Fruit fly (Drosophila melanogaster) whole organism, embryonic: ENCODE measurements around the gene CG14024.

Experiments used
- Asciz ChIP-seq: fragments of 200-800 bp; sonication (Bioruptor generic); optimal IDR thresholded peaks from 2 replicates; lab custom pipeline; 2017; ENCODE audit warnings: missing biosample characterization, mild to moderate bottlenecking, missing genetic modification characterization, missing genetic modification reagents
- Atf-2 ChIP-seq: fragments of 200-800 bp; sonication (Bioruptor generic); optimal IDR thresholded peaks from 2 replicates; lab custom pipeline; 2016; ENCODE audit warnings: missing biosample characterization, missing genetic modification characterization
- B-H2 ChIP-seq: fragments of 200-800 bp; sonication (Bioruptor generic); optimal IDR thresholded peaks from 2 replicates; lab custom pipeline; 2018; ENCODE audit warnings: missing biosample characterization, mild to moderate bottlenecking, missing genetic modification characterization
- Bdp1 ChIP-seq: fragments of 200-800 bp; sonication (Bioruptor generic); optimal IDR thresholded peaks from 3 replicates; lab custom pipeline; 2016; ENCODE audit warnings: missing biosample characterization, missing genetic modification characterization
- CG10147 ChIP-seq: fragments of 200-800 bp; sonication (Bioruptor generic); optimal IDR thresholded peaks from 2 replicates; lab custom pipeline; 2019; ENCODE audit warnings: missing biosample characterization, mild to moderate bottlenecking, missing genetic modification characterization, moderate library complexity
- CG11456 ChIP-seq: fragments of 200-800 bp; sonication (Bioruptor generic); IDR thresholded peaks from 3 replicates; pipeline ENCODE4 v1.3.6; 2022; ENCODE audit warnings: missing biosample characterization, missing genetic modification characterization
- CG12236 ChIP-seq: fragments of 200-800 bp; sonication (Bioruptor generic); optimal IDR thresholded peaks from 2 replicates; lab custom pipeline; 2016; ENCODE audit warnings: missing biosample characterization, missing genetic modification characterization
- CG12744 ChIP-seq: fragments of 200-800 bp; sonication (Bioruptor generic); optimal IDR thresholded peaks from 2 replicates; lab custom pipeline; 2016; ENCODE audit warnings: missing biosample characterization, missing genetic modification characterization
- CG14441 ChIP-seq: fragments of 200-800 bp; sonication (Bioruptor generic); IDR thresholded peaks from 2 replicates; pipeline ENCODE4 v1.3.6; 2022; ENCODE audit warnings: missing biosample characterization, missing genetic modification characterization
- CG15269 ChIP-seq: fragments of 200-800 bp; sonication (Bioruptor generic); optimal IDR thresholded peaks from 2 replicates; lab custom pipeline; 2018; ENCODE audit warnings: missing biosample characterization, mild to moderate bottlenecking, missing genetic modification characterization, moderate library complexity
- CG17385 ChIP-seq: fragments of 200-800 bp; sonication (Bioruptor generic); optimal IDR thresholded peaks from 3 replicates; lab custom pipeline; 2018; ENCODE audit warnings: missing biosample characterization, mild to moderate bottlenecking, missing genetic modification characterization
- CG18011 ChIP-seq: fragments of 200-800 bp; sonication (Bioruptor generic); optimal IDR thresholded peaks from 2 replicates; lab custom pipeline; 2017; ENCODE audit warnings: missing biosample characterization, missing genetic modification characterization, mild to moderate bottlenecking, moderate library complexity, missing genotype
- CG2120 ChIP-seq: fragments of 200-800 bp; sonication (Bioruptor generic); optimal IDR thresholded peaks from 3 replicates; lab custom pipeline; 2016; ENCODE audit warnings: missing biosample characterization, missing genetic modification characterization
- CG2875 ChIP-seq: fragments of 200-800 bp; sonication (Bioruptor generic); optimal IDR thresholded peaks from 2 replicates; lab custom pipeline; 2017; ENCODE audit warnings: missing biosample characterization, mild to moderate bottlenecking, missing genetic modification characterization, missing genetic modification reagents
- CG31441 ChIP-seq: fragments of 200-800 bp; sonication (Bioruptor generic); IDR thresholded peaks from 2 replicates; pipeline ENCODE4 v1.3.6; 2022; ENCODE audit warnings: missing biosample characterization, missing genetic modification characterization
- CG33213 ChIP-seq: fragments of 200-800 bp; sonication (Bioruptor generic); optimal IDR thresholded peaks from 3 replicates; lab custom pipeline; 2016; ENCODE audit warnings: missing biosample characterization, missing genetic modification characterization
- CG3847 ChIP-seq: fragments of 200-800 bp; sonication (Bioruptor generic); IDR thresholded peaks from 2 replicates; pipeline ENCODE4 v1.3.6; 2022; ENCODE audit warnings: missing biosample characterization, missing genetic modification characterization
- CG4707 ChIP-seq: fragments of 200-800 bp; sonication (Bioruptor generic); optimal IDR thresholded peaks from 2 replicates; lab custom pipeline; 2018; ENCODE audit warnings: missing biosample characterization, mild to moderate bottlenecking, missing genetic modification characterization, moderate library complexity
- CG6654 ChIP-seq: fragments of 200-800 bp; sonication (Bioruptor generic); optimal IDR thresholded peaks from 2 replicates; lab custom pipeline; 2017; ENCODE audit warnings: missing biosample characterization, mild to moderate bottlenecking, missing genetic modification characterization
- CG6765 ChIP-seq: fragments of 200-800 bp; sonication (Bioruptor generic); optimal IDR thresholded peaks from 3 replicates; lab custom pipeline; 2017; ENCODE audit warnings: missing biosample characterization, mild to moderate bottlenecking, missing genetic modification characterization
- CG7839 ChIP-seq: fragments of 200-800 bp; sonication (Bioruptor generic); optimal IDR thresholded peaks from 3 replicates; lab custom pipeline; 2018; ENCODE audit warnings: missing biosample characterization, mild to moderate bottlenecking, missing genetic modification characterization, moderate library complexity
- CG8478 ChIP-seq: fragments of >200 bp; optimal IDR thresholded peaks from 2 replicates; lab custom pipeline; 2018
- CG9876 ChIP-seq: fragments of 200-800 bp; sonication (Bioruptor generic); optimal IDR thresholded peaks from 2 replicates; lab custom pipeline; 2016; ENCODE audit warnings: missing biosample characterization, missing genetic modification characterization
- Dek ChIP-seq: fragments of 200-800 bp; sonication (Bioruptor generic); optimal IDR thresholded peaks from 3 replicates; lab custom pipeline; 2019; ENCODE audit warnings: missing biosample characterization, mild to moderate bottlenecking, missing genetic modification characterization, moderate library complexity
- Gug ChIP-seq: fragments of 200-800 bp; sonication (Bioruptor generic); IDR thresholded peaks from 4 replicates; pipeline ENCODE4 v1.3.6; 2022; ENCODE audit warnings: missing biosample characterization, missing genetic modification characterization
- HmgD ChIP-seq: fragments of 200-800 bp; sonication (Bioruptor generic); optimal IDR thresholded peaks from 3 replicates; lab custom pipeline; 2016; ENCODE audit warnings: missing biosample characterization, missing genetic modification characterization
- HmgZ ChIP-seq: fragments of 200-800 bp; sonication (Bioruptor generic); optimal IDR thresholded peaks from 2 replicates; lab custom pipeline; 2018; ENCODE audit warnings: missing biosample characterization, mild to moderate bottlenecking, missing genetic modification characterization
- Hmx ChIP-seq: fragments of 200-800 bp; sonication (Bioruptor generic); optimal IDR thresholded peaks from 2 replicates; lab custom pipeline; 2016; ENCODE audit warnings: missing biosample characterization, missing genetic modification characterization
- Hr78 ChIP-seq, 2 experiments: fragments of 200-800 bp in 1 of 2; fragments of >200 bp in 1 of 2; sonication (Bioruptor generic) in 1 of 2; optimal IDR thresholded peaks; 2 replicates each; lab custom pipeline; 2017 to 2019; ENCODE audit warnings: missing biosample characterization in 2 of 2, missing genetic modification characterization in 2 of 2, mild to moderate bottlenecking in 1 of 2, moderate library complexity in 1 of 2
- NC2β ChIP-seq: fragments of 200-800 bp; sonication (Bioruptor generic); optimal IDR thresholded peaks from 2 replicates; lab custom pipeline; 2016; ENCODE audit warnings: missing biosample characterization, missing genetic modification characterization
- Nf-YC ChIP-seq: fragments of 200-800 bp; optimal IDR thresholded peaks from 3 replicates; lab custom pipeline; 2019; ENCODE audit warnings: missing biosample characterization, mild to moderate bottlenecking, missing genetic modification characterization, moderate library complexity
- Stat92E ChIP-seq, 3 experiments: fragments of >200 bp in 2 of 3; fragments of 200-800 bp in 1 of 3; sonication (Bioruptor generic) in 1 of 3; optimal IDR thresholded peaks; 2 replicates each; lab custom pipeline; 2017 to 2019; ENCODE audit warnings: missing biosample characterization in 3 of 3, missing genetic modification characterization in 3 of 3, mild to moderate bottlenecking in 1 of 3, moderate library complexity in 1 of 3
- Xrp1 ChIP-seq: fragments of 200-800 bp; sonication (Bioruptor generic); IDR thresholded peaks from 2 replicates; pipeline ENCODE4 v1.3.6; 2022; ENCODE audit warnings: missing biosample characterization, missing genetic modification characterization
- abd-A ChIP-seq: fragments of 200-800 bp; sonication (Bioruptor generic); optimal IDR thresholded peaks from 3 replicates; lab custom pipeline; 2019; ENCODE audit warnings: missing biosample characterization, mild to moderate bottlenecking, missing genetic modification characterization, moderate library complexity
- bab2 ChIP-seq: fragments of 200-800 bp; sonication (Bioruptor generic); optimal IDR thresholded peaks from 2 replicates; lab custom pipeline; 2016; ENCODE audit warnings: missing biosample characterization, missing genetic modification characterization
- bbx ChIP-seq: fragments of 200-800 bp; sonication (Bioruptor generic); IDR thresholded peaks from 2 replicates; pipeline ENCODE4 v1.3.6; 2022; ENCODE audit warnings: missing biosample characterization, missing genetic modification characterization; ENCODE audit not compliant: partially characterized antibody
- bsh ChIP-seq, 2 experiments: fragments of 200-800 bp; sonication (Bioruptor generic); optimal IDR thresholded peaks; 2 replicates each; lab custom pipeline; 2017 to 2018; ENCODE audit warnings: mild to moderate bottlenecking in 2 of 2, missing biosample characterization in 2 of 2, missing genetic modification characterization in 2 of 2, moderate library complexity in 1 of 2
- btn ChIP-seq: fragments of 200-800 bp; sonication (Bioruptor generic); optimal IDR thresholded peaks from 2 replicates; lab custom pipeline; 2016; ENCODE audit warnings: missing biosample characterization, missing genetic modification characterization
- cwo ChIP-seq: fragments of 200-800 bp; sonication (Bioruptor generic); optimal IDR thresholded peaks from 3 replicates; lab custom pipeline; 2017; ENCODE audit warnings: missing biosample characterization, missing genetic modification characterization, mild to moderate bottlenecking, moderate library complexity, missing genetic modification reagents
- dati ChIP-seq: fragments of 200-800 bp; sonication (Bioruptor generic); IDR thresholded peaks from 2 replicates; pipeline ENCODE4 v1.3.6; 2022; ENCODE audit warnings: missing biosample characterization, missing genetic modification characterization
- ftz-f1 ChIP-seq: fragments of 200-800 bp; sonication (Bioruptor generic); optimal IDR thresholded peaks from 2 replicates; lab custom pipeline; 2016; ENCODE audit warnings: missing biosample characterization, missing genetic modification characterization
- gem ChIP-seq: fragments of 200-800 bp; sonication (Bioruptor generic); optimal IDR thresholded peaks from 2 replicates; lab custom pipeline; 2019; ENCODE audit warnings: missing biosample characterization, mild to moderate bottlenecking, missing genetic modification characterization, moderate library complexity
- ind ChIP-seq: fragments of 200-800 bp; sonication (Bioruptor generic); optimal IDR thresholded peaks from 3 replicates; lab custom pipeline; 2016; ENCODE audit warnings: missing biosample characterization, missing genetic modification characterization
- ken ChIP-seq: fragments of 200-800 bp; sonication (Bioruptor generic); IDR thresholded peaks from 3 replicates; pipeline ENCODE4 v1.3.6; 2022; ENCODE audit warnings: missing biosample characterization, missing genetic modification characterization
- lilli ChIP-seq: fragments of 200-800 bp; sonication (Bioruptor generic); optimal IDR thresholded peaks from 3 replicates; lab custom pipeline; 2016; ENCODE audit warnings: missing biosample characterization, missing genetic modification characterization
- pfk ChIP-seq: fragments of 200-800 bp; sonication (Bioruptor generic); optimal IDR thresholded peaks from 2 replicates; lab custom pipeline; 2018; ENCODE audit warnings: missing biosample characterization, mild to moderate bottlenecking, missing genetic modification characterization, moderate library complexity
- rib ChIP-seq: fragments of 200-800 bp; sonication (Bioruptor generic); IDR thresholded peaks from 2 replicates; pipeline ENCODE4 v1.3.6; 2022; ENCODE audit warnings: missing biosample characterization, missing genetic modification characterization
- stwl ChIP-seq: fragments of 200-800 bp; sonication (Bioruptor generic); optimal IDR thresholded peaks from 3 replicates; lab custom pipeline; 2018; ENCODE audit warnings: missing biosample characterization, mild to moderate bottlenecking, missing genetic modification characterization, moderate library complexity
- zfh2 ChIP-seq: fragments of 200-800 bp; sonication (Bioruptor generic); optimal IDR thresholded peaks from 2 replicates; lab custom pipeline; 2016; ENCODE audit warnings: missing biosample characterization, missing genetic modification characterization

Gene CG14024

dm6 chr2L:5342119-5342817, 27.6 kb upstream of the CG14024 start, which contains the start of gene Acsf2 (continued):
- TF ChIP-seq CG14441 (peak; percentile 95), NC2β (GFP tag; lab: Kevin White, UChicago) (peak; percentile 75), B-H2 (GFP tag; lab: Kevin White, UChicago) (peak; percentile 97), pfk (GFP tag; lab: Kevin White, UChicago) (peak; percentile 12), bsh (GFP tag; optimal IDR thresholded peaks at IDR 0.05; lab: Kevin White, UChicago) (peak in 1 of 2 experiments; percentile 45), CG17385 (GFP tag; lab: Kevin White, UChicago) (peak; percentile 90), lilli (GFP tag; lab: Kevin White, UChicago) (peak; percentile 98), CG2875 (GFP tag; lab: Kevin White, UChicago) (no peak), Stat92E (GFP tag; optimal IDR thresholded peaks at IDR 0.05; lab: Kevin White, UChicago) (no peak), CG2120 (GFP tag; lab: Kevin White, UChicago) (peak; percentile 100), gem (peak; percentile 98), Hmx (GFP tag; lab: Kevin White, UChicago) (peak; percentile 94), stwl (tag; lab: Kevin White, UChicago) (no peak), Dek (tag; lab: Kevin White, UChicago) (peak; percentile 98), ftz-f1 (GFP tag; lab: Kevin White, UChicago) (no peak), Gug (peak; percentile 94), CG11456 (GFP tag; lab: Robert Waterston, UW) (peak; percentile 98), Bdp1 (peak; percentile 80), ind (GFP tag; lab: Kevin White, UChicago) (peak; percentile 98), CG31441 (GFP tag; lab: Robert Waterston, UW) (peak; percentile 91), Hr78 (GFP tag; optimal IDR thresholded peaks at IDR 0.05; lab: Kevin White, UChicago) (no peak), CG3847 (GFP tag; lab: Robert Waterston, UW) (peak; percentile 99), CG12236 (GFP tag; lab: Kevin White, UChicago) (peak; percentile 68), CG6654 (GFP tag; lab: Kevin White, UChicago) (peak; percentile 81), Xrp1 (GFP tag; lab: Robert Waterston, UW) (peak; percentile 86), CG33213 (GFP tag; lab: Kevin White, UChicago) (peak; percentile 83), cwo (peak; percentile 99), HmgZ (tag; lab: Kevin White, UChicago) (peak; percentile 98), CG9876 (GFP tag; lab: Kevin White, UChicago) (peak; percentile 81), CG7839 (tag; lab: Kevin White, UChicago) (peak; percentile 98), Asciz (GFP tag; lab: Kevin White, UChicago) (peak; percentile 73), CG6765 (GFP tag; lab: Kevin White, UChicago) (peak; percentile 95), CG10147 (peak; percentile 99), rib (GFP tag; lab: Robert Waterston, UW) (peak; percentile 98), HmgD (GFP tag; lab: Kevin White, UChicago) (peak; percentile 59), btn (GFP tag; lab: Kevin White, UChicago) (no peak), bab2 (GFP tag; lab: Kevin White, UChicago) (peak; percentile 94), CG4707 (GFP tag; lab: Kevin White, UChicago) (no peak), CG8478 (no peak), zfh2 (GFP tag; lab: Kevin White, UChicago) (peak; percentile 99), Nf-YC (tag; lab: Kevin White, UChicago) (peak; percentile 90), ken (GFP tag; lab: Robert Waterston, UW) (peak; percentile 79), CG15269 (tag; lab: Kevin White, UChicago) (peak; percentile 98), abd-A (tag; lab: Kevin White, UChicago) (peak; percentile 91), dati (GFP tag; lab: Robert Waterston, UW) (no peak), bbx (no peak), CG12744 (peak; percentile 95), Atf-2 (peak; percentile 89), CG18011 (GFP tag; lab: Kevin White, UChicago) (peak; percentile 87)
